Fruit fly (Drosophila melanogaster) whole organism, embryonic: ENCODE measurements around the gene Rbf2.

Experiments
- Adf1 ChIP-seq: fragments of 200-800 bp; sonication (Bioruptor generic); IDR thresholded peaks from 2 replicates; pipeline ENCODE4 v1.3.6; 2022; ENCODE audit warnings: missing biosample characterization, missing genetic modification characterization
- CG11456 ChIP-seq: fragments of 200-800 bp; sonication (Bioruptor generic); IDR thresholded peaks from 3 replicates; pipeline ENCODE4 v1.3.6; 2022; ENCODE audit warnings: missing biosample characterization, missing genetic modification characterization
- CG11504 ChIP-seq: fragments of 200-800 bp; sonication (Bioruptor generic); optimal IDR thresholded peaks from 3 replicates; lab custom pipeline; 2019; ENCODE audit warnings: missing biosample characterization, mild to moderate bottlenecking, missing genetic modification characterization, moderate library complexity
- CG11560 ChIP-seq: fragments of 200-800 bp; sonication (Bioruptor generic); IDR thresholded peaks from 3 replicates; pipeline ENCODE4 v1.3.6; 2022; ENCODE audit warnings: missing biosample characterization, missing genetic modification characterization
- CG14667 ChIP-seq: fragments of 200-800 bp; sonication (Bioruptor generic); IDR thresholded peaks from 2 replicates; pipeline ENCODE4 v1.3.6; 2022; ENCODE audit warnings: missing biosample characterization, missing genetic modification characterization
- CG16813 ChIP-seq: fragments of 200-800 bp; sonication (Bioruptor generic); IDR thresholded peaks from 3 replicates; pipeline ENCODE4 v1.3.6; 2022; ENCODE audit warnings: missing biosample characterization, missing genetic modification characterization; ENCODE audit not compliant: partially characterized antibody
- CG16863 ChIP-seq: fragments of 200-800 bp; sonication (Bioruptor generic); optimal IDR thresholded peaks from 3 replicates; lab custom pipeline; 2016; ENCODE audit warnings: missing biosample characterization, missing genetic modification characterization
- CG18011 ChIP-seq: fragments of 200-800 bp; sonication (Bioruptor generic); optimal IDR thresholded peaks from 2 replicates; lab custom pipeline; 2017; ENCODE audit warnings: missing biosample characterization, missing genetic modification characterization, mild to moderate bottlenecking, moderate library complexity, missing genotype
- CG18599 ChIP-seq: fragments of 200-800 bp; sonication (Bioruptor generic); optimal IDR thresholded peaks from 3 replicates; lab custom pipeline; 2017; ENCODE audit warnings: missing biosample characterization, missing genetic modification characterization, mild to moderate bottlenecking, moderate library complexity, missing genetic modification reagents
- CG2116 ChIP-seq: fragments of 200-800 bp; sonication (Bioruptor generic); optimal IDR thresholded peaks from 3 replicates; lab custom pipeline; 2018; ENCODE audit warnings: missing biosample characterization, mild to moderate bottlenecking, missing genetic modification characterization
- CG30020 ChIP-seq: fragments of 200-800 bp; optimal IDR thresholded peaks from 2 replicates; lab custom pipeline; 2019; ENCODE audit warnings: missing biosample characterization, mild to moderate bottlenecking, missing genetic modification characterization, moderate library complexity
- CG32767 ChIP-seq: fragments of 200-800 bp; sonication (Bioruptor generic); IDR thresholded peaks from 2 replicates; pipeline ENCODE4 v1.3.6; 2022; ENCODE audit warnings: missing biosample characterization, missing genetic modification characterization
- CG3407 ChIP-seq: fragments of 200-800 bp; sonication (Bioruptor generic); optimal IDR thresholded peaks from 2 replicates; lab custom pipeline; 2018; ENCODE audit warnings: missing biosample characterization, mild to moderate bottlenecking, missing genetic modification characterization
- CG34376 ChIP-seq: fragments of 200-800 bp; sonication (Bioruptor generic); optimal IDR thresholded peaks from 2 replicates; lab custom pipeline; 2018; ENCODE audit warnings: missing biosample characterization, mild to moderate bottlenecking, missing genetic modification characterization
- CG3995 ChIP-seq: fragments of 200-800 bp; sonication (Bioruptor generic); optimal IDR thresholded peaks from 3 replicates; lab custom pipeline; 2016; ENCODE audit warnings: missing biosample characterization, missing genetic modification characterization
- CG4730 ChIP-seq: fragments of 200-800 bp; sonication (Bioruptor generic); IDR thresholded peaks from 2 replicates; pipeline ENCODE4 v1.3.6; 2022; ENCODE audit warnings: missing biosample characterization, missing genetic modification characterization
- CG5180 ChIP-seq: fragments of 200-800 bp; sonication (Bioruptor generic); optimal IDR thresholded peaks from 3 replicates; lab custom pipeline; 2017; ENCODE audit warnings: missing biosample characterization, missing genetic modification characterization, mild to moderate bottlenecking, moderate library complexity, missing genetic modification reagents
- CG5953 ChIP-seq: fragments of 200-800 bp; sonication (Bioruptor generic); IDR thresholded peaks from 2 replicates; pipeline ENCODE4 v1.3.6; 2022; ENCODE audit warnings: missing biosample characterization, missing genetic modification characterization
- CG7745 ChIP-seq: fragments of 200-800 bp; sonication (Bioruptor generic); optimal IDR thresholded peaks from 2 replicates; lab custom pipeline; 2018; ENCODE audit warnings: missing biosample characterization, mild to moderate bottlenecking, missing genetic modification characterization, moderate library complexity
- CG7963 ChIP-seq: fragments of 200-800 bp; sonication (Bioruptor generic); IDR thresholded peaks from 3 replicates; pipeline ENCODE4 v1.3.6; 2022; ENCODE audit warnings: missing biosample characterization, missing genetic modification characterization; ENCODE audit not compliant: partially characterized antibody
- Dref ChIP-seq: fragments of 200-800 bp; sonication (Bioruptor generic); IDR thresholded peaks from 2 replicates; pipeline ENCODE4 v1.3.6; 2022; ENCODE audit warnings: missing biosample characterization, missing genetic modification characterization
- ERR ChIP-seq: fragments of 200-800 bp; sonication (Bioruptor generic); optimal IDR thresholded peaks from 2 replicates; lab custom pipeline; 2016; ENCODE audit warnings: missing biosample characterization, missing genetic modification characterization
- Elba2 ChIP-seq: fragments of 200-800 bp; sonication (Bioruptor generic); optimal IDR thresholded peaks from 3 replicates; lab custom pipeline; 2016; ENCODE audit warnings: missing biosample characterization, missing genetic modification characterization
- HLH4C ChIP-seq: fragments of 200-800 bp; sonication (Bioruptor generic); IDR thresholded peaks from 3 replicates; pipeline ENCODE4 v1.3.6; 2022; ENCODE audit warnings: missing biosample characterization, missing genetic modification characterization; ENCODE audit not compliant: partially characterized antibody
- Hand ChIP-seq: fragments of 200-800 bp; sonication (Bioruptor generic); optimal IDR thresholded peaks from 2 replicates; lab custom pipeline; 2017; ENCODE audit warnings: mild to moderate bottlenecking, missing biosample characterization, missing genetic modification reagents, missing genetic modification characterization
- Hey ChIP-seq: fragments of 200-800 bp; sonication (Bioruptor generic); optimal IDR thresholded peaks from 3 replicates; lab custom pipeline; 2018; ENCODE audit warnings: missing biosample characterization, mild to moderate bottlenecking, missing genetic modification characterization
- Hmr ChIP-seq: fragments of 200-800 bp; sonication (Bioruptor generic); optimal IDR thresholded peaks from 3 replicates; lab custom pipeline; 2017; ENCODE audit warnings: mild to moderate bottlenecking, missing biosample characterization, missing genetic modification reagents, missing genetic modification characterization
- Hr39 ChIP-seq: fragments of >200 bp; optimal IDR thresholded peaks from 2 replicates; lab custom pipeline; 2017
- Oaz ChIP-seq: fragments of 200-800 bp; sonication (Bioruptor generic); IDR thresholded peaks from 2 replicates; pipeline ENCODE4 v1.3.6; 2022; ENCODE audit warnings: missing biosample characterization, missing genetic modification characterization
- Pdp1 ChIP-seq, 2 experiments: fragments of 200-800 bp; sonication (Bioruptor generic); optimal IDR thresholded peaks; 3 replicates each; lab custom pipeline; 2016; ENCODE audit warnings: missing biosample characterization in 2 of 2, missing genetic modification characterization in 2 of 2, mild to moderate bottlenecking in 1 of 2, moderate library complexity in 1 of 2
- Ptx1 ChIP-seq: fragments of 200-800 bp; sonication (Bioruptor generic); IDR thresholded peaks from 2 replicates; pipeline ENCODE4 v1.3.6; 2022; ENCODE audit warnings: missing biosample characterization, missing genetic modification characterization
- ara ChIP-seq: fragments of 200-800 bp; sonication (Bioruptor generic); IDR thresholded peaks from 2 replicates; pipeline ENCODE4 v1.3.6; 2022; ENCODE audit warnings: missing biosample characterization, missing genetic modification characterization
- ato ChIP-seq: fragments of 200-800 bp; sonication (Bioruptor generic); IDR thresholded peaks from 2 replicates; pipeline ENCODE4 v1.3.6; 2022; ENCODE audit warnings: missing biosample characterization, missing genetic modification characterization; ENCODE audit not compliant: partially characterized antibody
- br ChIP-seq: fragments of >200 bp; optimal IDR thresholded peaks from 2 replicates; lab custom pipeline; 2017
- crol ChIP-seq: fragments of 200-800 bp; sonication (Bioruptor generic); IDR thresholded peaks from 2 replicates; pipeline ENCODE4 v1.3.6; 2022; ENCODE audit warnings: missing biosample characterization, missing genetic modification characterization
- ewg ChIP-seq: fragments of 200-800 bp; sonication (Bioruptor generic); optimal IDR thresholded peaks from 3 replicates; lab custom pipeline; 2017; ENCODE audit warnings: mild to moderate bottlenecking, missing biosample characterization, missing genetic modification reagents, missing genetic modification characterization
- gce ChIP-seq: fragments of 200-800 bp; sonication (Bioruptor generic); IDR thresholded peaks from 3 replicates; pipeline ENCODE4 v1.3.6; 2022; ENCODE audit warnings: missing biosample characterization, missing genetic modification characterization
- gem ChIP-seq: fragments of 200-800 bp; sonication (Bioruptor generic); optimal IDR thresholded peaks from 2 replicates; lab custom pipeline; 2019; ENCODE audit warnings: missing biosample characterization, mild to moderate bottlenecking, missing genetic modification characterization, moderate library complexity
- grn ChIP-seq: fragments of 200-800 bp; sonication (Bioruptor generic); optimal IDR thresholded peaks from 3 replicates; lab custom pipeline; 2017; ENCODE audit warnings: missing biosample characterization, missing genetic modification characterization
- ham ChIP-seq: fragments of 200-800 bp; sonication (Bioruptor generic); IDR thresholded peaks from 2 replicates; pipeline ENCODE4 v1.3.6; 2022; ENCODE audit warnings: missing biosample characterization, missing genetic modification characterization
- hth ChIP-seq: fragments of >200 bp; optimal IDR thresholded peaks from 2 replicates; lab custom pipeline; 2017; ENCODE audit warnings: inconsistent platforms
- knrl ChIP-seq: fragments of 200-800 bp; sonication (Bioruptor generic); IDR thresholded peaks from 3 replicates; pipeline ENCODE4 v1.3.6; 2022; ENCODE audit warnings: missing biosample characterization, missing genetic modification characterization; ENCODE audit not compliant: partially characterized antibody
- lmd ChIP-seq: fragments of 200-800 bp; sonication (Bioruptor generic); IDR thresholded peaks from 2 replicates; pipeline ENCODE4 v1.3.6; 2022; ENCODE audit warnings: missing biosample characterization, missing genetic modification characterization
- pfk ChIP-seq: fragments of 200-800 bp; sonication (Bioruptor generic); optimal IDR thresholded peaks from 2 replicates; lab custom pipeline; 2018; ENCODE audit warnings: missing biosample characterization, mild to moderate bottlenecking, missing genetic modification characterization, moderate library complexity
- pros ChIP-seq: fragments of 200-800 bp; sonication (Bioruptor generic); optimal IDR thresholded peaks from 3 replicates; lab custom pipeline; 2019; ENCODE audit warnings: missing biosample characterization, mild to moderate bottlenecking, missing genetic modification characterization, moderate library complexity
- row ChIP-seq: fragments of 200-800 bp; sonication (Bioruptor generic); IDR thresholded peaks from 3 replicates; pipeline ENCODE4 v1.3.6; 2022; ENCODE audit warnings: missing biosample characterization, missing genetic modification characterization
- so ChIP-seq: fragments of 200-800 bp; sonication (Bioruptor generic); IDR thresholded peaks from 3 replicates; pipeline ENCODE4 v1.3.6; 2022; ENCODE audit warnings: missing biosample characterization, missing genetic modification characterization
- sr ChIP-seq: fragments of 200-800 bp; sonication (Bioruptor generic); IDR thresholded peaks from 3 replicates; pipeline ENCODE4 v1.3.6; 2022; ENCODE audit warnings: missing biosample characterization, missing genetic modification characterization
- tgo ChIP-seq: fragments of 200-800 bp; sonication (Bioruptor generic); IDR thresholded peaks from 3 replicates; pipeline ENCODE4 v1.3.6; 2022; ENCODE audit warnings: missing biosample characterization, missing genetic modification characterization
- trh ChIP-seq: fragments of 200-800 bp; sonication (Bioruptor generic); optimal IDR thresholded peaks from 2 replicates; lab custom pipeline; 2016; ENCODE audit warnings: missing biosample characterization, missing genetic modification characterization
- usp ChIP-seq: fragments of >200 bp; optimal IDR thresholded peaks from 2 replicates; lab custom pipeline; 2017; ENCODE audit warnings: missing biosample characterization, missing genetic modification characterization
- zfh1 ChIP-seq: fragments of 200-800 bp; sonication (Bioruptor generic); IDR thresholded peaks from 3 replicates; pipeline ENCODE4 v1.3.6; 2022; ENCODE audit warnings: missing biosample characterization, missing genetic modification characterization

The Rbf2 gene

dm6 chr3R:15934952-15935351, 30.3 kb upstream of the Rbf2 start, which contains the start of gene Sap47 (continued):
- peak; percentile 80 for TF ChIP-seq ato (GFP tag; lab: Robert Waterston, UW)
- TF ChIP-seq Elba2 (GFP tag; lab: Kevin White, UChicago), result peak; percentile 67
- TF ChIP-seq CG3407, result no peak
- no peak for TF ChIP-seq CG11456 (GFP tag; lab: Robert Waterston, UW)
- TF ChIP-seq Hmr, result peak; percentile 26
- TF ChIP-seq Hand (GFP tag; lab: Kevin White, UChicago), result no peak
- no peak for TF ChIP-seq gem (tag; lab: Kevin White, UChicago)
- no peak for TF ChIP-seq ara (GFP tag; lab: Robert Waterston, UW)
- TF ChIP-seq ewg, result peak; percentile 97
- TF ChIP-seq CG34376 (GFP tag; lab: Kevin White, UChicago), result no peak
- TF ChIP-seq hth (lab: Kevin White, UChicago), result no peak
- TF ChIP-seq gce (GFP tag; lab: Robert Waterston, UW), result no peak
- no peak for TF ChIP-seq zfh1 (GFP tag; lab: Robert Waterston, UW)
- peak; percentile 56 for TF ChIP-seq CG3995 (GFP tag; lab: Kevin White, UChicago)
- TF ChIP-seq CG14667 (GFP tag; lab: Robert Waterston, UW), result no peak
- no peak for TF ChIP-seq CG11560 (tag; lab: Robert Waterston, UW)
- TF ChIP-seq CG2116, result peak; percentile 70
- TF ChIP-seq crol, result no peak; the same call in 1 of the 2 replicates
- TF ChIP-seq lmd (GFP tag; lab: Robert Waterston, UW), result no peak
- TF ChIP-seq Ptx1 (GFP tag; lab: Robert Waterston, UW), result no peak
- no peak for TF ChIP-seq usp
- peak in 1 of 2 experiments; percentile 73 for TF ChIP-seq Pdp1 (GFP tag; optimal IDR thresholded peaks at IDR 0.05; lab: Kevin White, UChicago)
- no peak for TF ChIP-seq pfk
- no peak for TF ChIP-seq CG32767 (GFP tag; lab: Robert Waterston, UW)
- no peak for TF ChIP-seq CG5180
- TF ChIP-seq CG16863 (GFP tag; lab: Kevin White, UChicago), result no peak
- TF ChIP-seq CG7745 (tag; lab: Kevin White, UChicago), result no peak
- no peak for TF ChIP-seq br (lab: Kevin White, UChicago)
- no peak for TF ChIP-seq CG5953 (GFP tag; lab: Robert Waterston, UW)
- TF ChIP-seq so (GFP tag; lab: Robert Waterston, UW), result peak; percentile 18; the same call in 1 of the 3 replicates
- peak; percentile 64 for TF ChIP-seq Dref (GFP tag; lab: Robert Waterston, UW)
- TF ChIP-seq row, result peak; percentile 54; the same call in 2 of the 3 replicates
- TF ChIP-seq CG18011 (GFP tag; lab: Kevin White, UChicago), result no peak
- peak; percentile 68; the same call in 2 of the 3 replicates for TF ChIP-seq CG7963 (GFP tag; lab: Robert Waterston, UW)
- TF ChIP-seq tgo (GFP tag; lab: Robert Waterston, UW), result no peak
- no peak for TF ChIP-seq Oaz (GFP tag; lab: Robert Waterston, UW)
- no peak for TF ChIP-seq ham (GFP tag; lab: Robert Waterston, UW)
- TF ChIP-seq CG11504 (tag; lab: Kevin White, UChicago), result no peak
- TF ChIP-seq CG30020 (tag; lab: Kevin White, UChicago), result no peak
- TF ChIP-seq CG18599 (GFP tag; lab: Kevin White, UChicago), result peak; percentile 34
- TF ChIP-seq ERR, result no peak
- TF ChIP-seq grn (GFP tag; lab: Kevin White, UChicago), result no peak
- no peak for TF ChIP-seq trh (GFP tag; lab: Kevin White, UChicago)
- TF ChIP-seq Hr39 (lab: Kevin White, UChicago), result no peak
- no peak for TF ChIP-seq CG4730 (GFP tag; lab: Robert Waterston, UW)
- TF ChIP-seq pros (GFP tag; lab: Kevin White, UChicago), result no peak
- peak; percentile 76 for TF ChIP-seq CG16813 (GFP tag; lab: Robert Waterston, UW)
- TF ChIP-seq Hey (tag; lab: Kevin White, UChicago), result no peak
- peak; percentile 67; the same call in 2 of the 3 replicates for TF ChIP-seq HLH4C (GFP tag; lab: Robert Waterston, UW)
- TF ChIP-seq Adf1 (GFP tag; lab: Robert Waterston, UW), result peak; percentile 39; the same call in 1 of the 2 replicates
- peak; percentile 77 for TF ChIP-seq knrl (GFP tag; lab: Robert Waterston, UW)
- 0 out of 3 replicates have a peak, but pooled peaks have one; percentile 8 for TF ChIP-seq sr
